Worm (Caenorhabditis elegans): ENCODE measurements around the gene F54F7.6.

ce11 chrX:11878109-11878508, 12.9 kb downstream of the F54F7.6 start, which contains the start of gene Y62H9A.2:
- TF ChIP-seq F13H6.1 (tag; optimal IDR thresholded peaks at IDR 0.05) (no peak), unc-62 (GFP tag; optimal IDR thresholded peaks at IDR 0.05) (no peak)

Data from whole organism, L2 larva.